Worm (Caenorhabditis elegans) whole organism, L1 larva: Measurements from ENCODE around the gene F39B3.3.

ENCODE experiments used
- alr-1 ChIP-seq: fragments of 200-800 bp; sonication (Bioruptor generic); optimal IDR thresholded peaks from 2 replicates; lab custom pipeline; 2018; ENCODE audit warnings: borderline replicate concordance, mild to moderate bottlenecking, missing genetic modification characterization, missing compliant biosample characterization
- ceh-82 ChIP-seq, 3 experiments: fragments of 150-350 bp in 1 of 3; sonication (generic microtip) in 2 of 3; optimal IDR thresholded peaks; 2 replicates each; lab custom pipeline; 2014 to 2017; ENCODE audit warnings: missing biosample characterization in 3 of 3, missing genetic modification characterization in 3 of 3
- ceh-88 ChIP-seq: fragments of 200-800 bp; sonication (Bioruptor generic); IDR thresholded peaks from 2 replicates; pipeline ENCODE4 v1.3.6; 2022; ENCODE audit warnings: missing genetic modification characterization, missing compliant biosample characterization
- mef-2 ChIP-seq: fragments of 150-350 bp; optimal IDR thresholded peaks from 2 replicates; lab custom pipeline; 2014; ENCODE audit warnings: missing biosample characterization, missing genetic modification characterization
- pax-3 ChIP-seq: fragments of 200-800 bp; sonication (Bioruptor generic); optimal IDR thresholded peaks from 2 replicates; lab custom pipeline; 2018; ENCODE audit warnings: mild to moderate bottlenecking, missing genetic modification characterization, moderate library complexity, missing compliant biosample characterization
- skn-1 ChIP-seq: fragments of 150-350 bp; optimal IDR thresholded peaks from 2 replicates; lab custom pipeline; 2014; ENCODE audit warnings: missing biosample characterization, missing genetic modification characterization

ce11 chrX:17626599-17626998 lies 47.7 kb upstream of the F39B3.3 start:
- TF ChIP-seq skn-1: no peak
- TF ChIP-seq ceh-82 (tag; optimal IDR thresholded peaks at IDR 0.05; lab: Kevin White, UChicago): no peak
- no peak for TF ChIP-seq pax-3 (tag; lab: Kevin White, UChicago)
- TF ChIP-seq alr-1 (tag; lab: Kevin White, UChicago): no peak
- TF ChIP-seq mef-2: no peak
- TF ChIP-seq ceh-88 (GFP tag; lab: Robert Waterston, UW): no peak
